Worm (Caenorhabditis elegans): ENCODE data around the gene T03G6.7.

DNA sequence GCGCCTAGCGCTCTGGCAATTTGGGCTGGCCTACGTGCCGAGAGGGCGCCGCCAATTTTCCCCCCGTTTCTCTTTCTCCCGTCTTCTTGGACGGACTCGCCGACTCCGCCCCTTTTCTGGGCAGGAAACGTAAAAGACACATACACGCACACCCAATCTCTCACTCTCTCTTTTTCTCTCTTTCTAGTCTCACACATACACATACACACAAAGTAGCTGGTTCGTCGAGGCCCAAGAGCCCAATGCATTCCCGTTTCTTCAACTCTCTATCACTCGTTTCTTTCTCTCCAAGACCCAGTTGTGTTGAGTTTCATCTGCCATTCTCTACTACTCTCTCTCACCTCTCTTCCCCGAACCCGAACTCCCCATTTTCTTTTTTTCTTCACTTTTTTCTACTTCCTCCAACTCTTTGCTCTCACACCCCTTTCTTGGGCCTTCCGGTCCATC lies 5.0 kb downstream of the T03G6.7 start:
- TF ChIP-seq zag-1 (tag; optimal IDR thresholded peaks at IDR 0.05) (peak; percentile 40), ZK546.5 (tag; optimal IDR thresholded peaks at IDR 0.05) (no peak), elt-2 (tag; optimal IDR thresholded peaks at IDR 0.05) (no peak), nhr-237 (tag; optimal IDR thresholded peaks at IDR 0.05) (no peak), nhr-12 (tag; optimal IDR thresholded peaks at IDR 0.05) (no peak), unc-62 (GFP tag; optimal IDR thresholded peaks at IDR 0.05) (peak; percentile 56), fkh-10 (GFP tag; optimal IDR thresholded peaks at IDR 0.05) (peak; percentile 54), nhr-11 (tag; optimal IDR thresholded peaks at IDR 0.05) (no peak), nhr-28 (tag; optimal IDR thresholded peaks at IDR 0.05) (no peak), mml-1 (tag; optimal IDR thresholded peaks at IDR 0.05) (no peak), skn-1 (tag; optimal IDR thresholded peaks at IDR 0.05) (peak; percentile 5), R02D3.7 (tag; optimal IDR thresholded peaks at IDR 0.05) (no peak), nhr-77 (tag; optimal IDR thresholded peaks at IDR 0.05) (no peak), pqm-1 (tag; optimal IDR thresholded peaks at IDR 0.05) (peak; percentile 1)

All from whole organism, L3 larva.